Worm (Caenorhabditis elegans) whole organism, late embryonic: Measurements from ENCODE around the gene T24B8.7.

Source experiments
- F13H6.1 ChIP-seq: sonication (generic microtip); optimal IDR thresholded peaks from 2 replicates; lab custom pipeline; 2016; ENCODE audit warnings: missing genetic modification characterization, missing compliant biosample characterization
- K02D7.2 ChIP-seq: sonication (generic microtip); optimal IDR thresholded peaks from 2 replicates; lab custom pipeline; 2017; ENCODE audit warnings: mild to moderate bottlenecking, missing genetic modification characterization, missing compliant biosample characterization
- ahr-1 ChIP-seq: sonication (generic microtip); optimal IDR thresholded peaks from 2 replicates; lab custom pipeline; 2016; ENCODE audit warnings: missing genetic modification characterization, missing compliant biosample characterization
- ceh-14 ChIP-seq: sonication (generic microtip); optimal IDR thresholded peaks from 2 replicates; lab custom pipeline; 2016; ENCODE audit warnings: missing genotype, missing genetic modification characterization, missing compliant biosample characterization
- ceh-18 ChIP-seq: sonication (generic microtip); optimal IDR thresholded peaks from 2 replicates; lab custom pipeline; 2016; ENCODE audit warnings: missing genetic modification characterization, missing compliant biosample characterization
- ceh-2 ChIP-seq: sonication (generic microtip); optimal IDR thresholded peaks from 2 replicates; lab custom pipeline; 2016; ENCODE audit warnings: missing genotype, missing genetic modification characterization, missing compliant biosample characterization
- ceh-22 ChIP-seq: sonication (generic microtip); optimal IDR thresholded peaks from 2 replicates; lab custom pipeline; 2017; ENCODE audit warnings: missing biosample characterization, missing genetic modification characterization
- ceh-24 ChIP-seq: sonication (generic microtip); optimal IDR thresholded peaks from 2 replicates; lab custom pipeline; 2016; ENCODE audit warnings: mild to moderate bottlenecking, missing genetic modification characterization, missing compliant biosample characterization
- ceh-30 ChIP-seq: fragments of 150-350 bp; optimal IDR thresholded peaks from 2 replicates; lab custom pipeline; 2014; ENCODE audit warnings: missing biosample characterization, missing genetic modification characterization
- ceh-34 ChIP-seq: sonication (generic microtip); optimal IDR thresholded peaks from 2 replicates; lab custom pipeline; 2016; ENCODE audit warnings: mild to moderate bottlenecking, missing genetic modification characterization, missing compliant biosample characterization
- ceh-6 ChIP-seq: fragments of 200-800 bp; sonication (Bioruptor generic); optimal IDR thresholded peaks from 2 replicates; lab custom pipeline; 2018; ENCODE audit warnings: mild to moderate bottlenecking, missing genetic modification characterization, missing compliant biosample characterization
- che-1 ChIP-seq: sonication (generic microtip); optimal IDR thresholded peaks from 2 replicates; lab custom pipeline; 2016; ENCODE audit warnings: mild to moderate bottlenecking, missing genetic modification characterization, missing compliant biosample characterization
- dmd-4 ChIP-seq: sonication (generic microtip); optimal IDR thresholded peaks from 2 replicates; lab custom pipeline; 2016; ENCODE audit warnings: borderline replicate concordance, missing genetic modification characterization, missing compliant biosample characterization
- elt-4 ChIP-seq: sonication (generic microtip); optimal IDR thresholded peaks from 2 replicates; lab custom pipeline; 2016; ENCODE audit warnings: missing genetic modification characterization, missing compliant biosample characterization
- fax-1 ChIP-seq: sonication (generic microtip); optimal IDR thresholded peaks from 2 replicates; lab custom pipeline; 2016; ENCODE audit warnings: missing genotype, missing genetic modification characterization, missing compliant biosample characterization
- fkh-10 ChIP-seq: fragments of 150-350 bp; optimal IDR thresholded peaks from 2 replicates; lab custom pipeline; 2014; ENCODE audit warnings: missing biosample characterization, missing genetic modification reagents, missing genetic modification characterization
- hlh-30 ChIP-seq: sonication (generic microtip); optimal IDR thresholded peaks from 2 replicates; lab custom pipeline; 2017; ENCODE audit warnings: antibody characterized with exemption, missing genetic modification characterization, missing compliant biosample characterization; ENCODE audit not compliant: insufficient read depth
- lin-11 ChIP-seq: fragments of 200-800 bp; sonication (Bioruptor generic); optimal IDR thresholded peaks from 2 replicates; lab custom pipeline; 2018; ENCODE audit warnings: mild to moderate bottlenecking, missing genetic modification characterization, missing compliant biosample characterization
- madf-2 ChIP-seq: sonication (generic microtip); optimal IDR thresholded peaks from 2 replicates; lab custom pipeline; 2017; ENCODE audit warnings: missing genetic modification characterization, missing compliant biosample characterization
- mec-3 ChIP-seq: sonication (generic microtip); optimal IDR thresholded peaks from 2 replicates; lab custom pipeline; 2016; ENCODE audit warnings: borderline replicate concordance, missing genetic modification characterization, missing compliant biosample characterization
- nhr-232 ChIP-seq: sonication (generic microtip); optimal IDR thresholded peaks from 2 replicates; lab custom pipeline; 2016; ENCODE audit warnings: missing genetic modification characterization, missing compliant biosample characterization
- pag-3 ChIP-seq: sonication (generic microtip); optimal IDR thresholded peaks from 2 replicates; lab custom pipeline; 2016; ENCODE audit warnings: missing compliant biosample characterization, missing genetic modification characterization, borderline replicate concordance
- pat-9 ChIP-seq: fragments of 200-800 bp; sonication (Bioruptor generic); optimal IDR thresholded peaks from 2 replicates; lab custom pipeline; 2018; ENCODE audit warnings: mild to moderate bottlenecking, missing genetic modification characterization, moderate library complexity, missing compliant biosample characterization
- pha-4 ChIP-seq: fragments of 150-350 bp; optimal IDR thresholded peaks from 2 replicates; lab custom pipeline; 2018; ENCODE audit warnings: missing biosample characterization, missing genetic modification reagents, missing genetic modification characterization
- rnt-1 ChIP-seq: sonication (generic microtip); optimal IDR thresholded peaks from 2 replicates; lab custom pipeline; 2016; ENCODE audit warnings: missing genetic modification characterization, missing compliant biosample characterization
- sox-2 ChIP-seq: fragments of 200-800 bp; sonication (Bioruptor generic); IDR thresholded peaks from 2 replicates; pipeline ENCODE4 v1.3.6; 2022; ENCODE audit warnings: missing genetic modification reagents, missing genetic modification characterization, missing compliant biosample characterization
- sox-4 ChIP-seq: sonication (generic microtip); optimal IDR thresholded peaks from 2 replicates; lab custom pipeline; 2017; ENCODE audit warnings: mild to moderate bottlenecking, missing genetic modification characterization, inconsistent platforms, missing compliant biosample characterization
- syd-9 ChIP-seq: sonication (generic microtip); optimal IDR thresholded peaks from 2 replicates; lab custom pipeline; 2016; ENCODE audit warnings: mild to moderate bottlenecking, missing genetic modification characterization, moderate library complexity, missing compliant biosample characterization
- ttx-3 ChIP-seq: sonication (generic microtip); optimal IDR thresholded peaks from 2 replicates; lab custom pipeline; 2016; ENCODE audit warnings: missing genetic modification reagents, missing genetic modification characterization, missing compliant biosample characterization
- unc-42 ChIP-seq: sonication (generic microtip); optimal IDR thresholded peaks from 2 replicates; lab custom pipeline; 2016; ENCODE audit warnings: missing genotype, missing genetic modification characterization, missing compliant biosample characterization

The T24B8.7 gene

ce11 chrII:8992780-8993179 is 60.7 kb downstream of the T24B8.7 start, which contains the start of gene ooc-5:
Gene ooc-5, plus strand, starts transcription at chrII:8993160.
- TF ChIP-seq mec-3 = no peak
- TF ChIP-seq madf-2 (tag; lab: Kevin White, UChicago) = no peak
- no peak for TF ChIP-seq che-1
- TF ChIP-seq ceh-6 (GFP tag; lab: Kevin White, UChicago) = no peak
- no peak for TF ChIP-seq sox-2
- TF ChIP-seq ahr-1 = no peak
- no peak for TF ChIP-seq ceh-22 (tag; lab: Kevin White, UChicago)
- no peak for TF ChIP-seq sox-4 (tag; lab: Kevin White, UChicago)
- TF ChIP-seq nhr-232 (tag; lab: Kevin White, UChicago) = no peak
- TF ChIP-seq rnt-1 (tag; lab: Kevin White, UChicago) = no peak
- TF ChIP-seq elt-4 (tag; lab: Kevin White, UChicago) = no peak
- no peak for TF ChIP-seq pha-4 (tag; lab: Kevin White, UChicago)
- no peak for TF ChIP-seq pat-9 (tag; lab: Kevin White, UChicago)
- no peak for TF ChIP-seq ceh-14 (tag; lab: Kevin White, UChicago)
- no peak for TF ChIP-seq fkh-10 (GFP tag; lab: Kevin White, UChicago)
- TF ChIP-seq ttx-3 (tag; lab: Kevin White, UChicago) = no peak
- no peak for TF ChIP-seq ceh-30 (tag; lab: Kevin White, UChicago)
- no peak for TF ChIP-seq lin-11 (tag; lab: Kevin White, UChicago)
- TF ChIP-seq syd-9 = no peak
- TF ChIP-seq, all 69 proteins: peak for 0

DNA sequence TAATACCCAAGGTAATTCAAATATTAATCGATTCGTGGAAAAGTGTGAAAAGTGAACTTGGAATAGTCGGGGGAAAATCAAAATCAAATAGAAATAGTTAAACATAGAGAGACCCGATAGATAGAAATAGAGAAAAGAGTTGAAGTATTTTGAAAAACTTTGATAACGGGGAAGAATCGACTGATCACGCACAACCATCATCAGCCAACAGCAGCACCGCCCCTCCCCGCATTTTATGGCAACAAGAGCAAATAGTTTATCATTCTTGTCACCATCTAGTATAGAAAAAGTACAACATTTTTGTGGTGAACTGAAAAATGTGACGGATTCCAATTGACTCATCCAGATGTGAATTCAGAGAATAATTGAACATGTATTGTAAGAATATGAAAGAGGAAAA is 61.9 kb downstream of the T24B8.7 start:
- TF ChIP-seq ceh-34 (tag; lab: Kevin White, UChicago) (no peak), che-1 (no peak), ceh-24 (tag; lab: Kevin White, UChicago) (no peak), F13H6.1 (tag; lab: Kevin White, UChicago) (no peak), dmd-4 (no peak), ceh-6 (GFP tag; lab: Kevin White, UChicago) (no peak), ceh-18 (tag; lab: Kevin White, UChicago) (no peak), madf-2 (tag; lab: Kevin White, UChicago) (no peak), ceh-2 (tag; lab: Kevin White, UChicago) (no peak), pag-3 (tag; lab: Kevin White, UChicago) (no peak), hlh-30 (tag; lab: Kevin White, UChicago) (no peak), fax-1 (tag; lab: Kevin White, UChicago) (no peak), K02D7.2 (tag; lab: Kevin White, UChicago) (no peak), unc-42 (no peak)
